Worm (Caenorhabditis elegans) whole organism, L3 larva: ENCODE measurements around the gene M03C11.1.

Experiments used
- ZK546.5 ChIP-seq: sonication (generic microtip); optimal IDR thresholded peaks from 2 replicates; lab custom pipeline; 2017; ENCODE audit warnings: missing biosample characterization, missing genetic modification characterization
- aly-2 ChIP-seq: fragments of 150-350 bp; optimal IDR thresholded peaks from 2 replicates; lab custom pipeline; 2014; ENCODE audit warnings: missing biosample characterization, missing genetic modification characterization
- ceh-16 ChIP-seq: sonication (generic microtip); optimal IDR thresholded peaks from 2 replicates; lab custom pipeline; 2017; ENCODE audit warnings: missing biosample characterization, missing genetic modification characterization
- ceh-28 ChIP-seq: fragments of 150-350 bp; optimal IDR thresholded peaks from 2 replicates; lab custom pipeline; 2014; ENCODE audit warnings: missing biosample characterization, missing genetic modification reagents, missing genetic modification characterization
- ceh-82 ChIP-seq: fragments of 150-350 bp; optimal IDR thresholded peaks from 2 replicates; lab custom pipeline; 2014; ENCODE audit warnings: missing biosample characterization, missing genetic modification characterization
- daf-12 ChIP-seq: fragments of 150-350 bp; optimal IDR thresholded peaks from 2 replicates; lab custom pipeline; 2014; ENCODE audit warnings: missing biosample characterization, missing genetic modification reagents, missing genetic modification characterization
- egl-27 ChIP-seq: sonication (generic microtip); optimal IDR thresholded peaks from 4 replicates; lab custom pipeline; 2017; ENCODE audit warnings: missing biosample characterization, missing genetic modification reagents, missing genetic modification characterization
- elt-1 ChIP-seq: fragments of 150-350 bp; optimal IDR thresholded peaks from 2 replicates; lab custom pipeline; 2014; ENCODE audit warnings: missing biosample characterization, missing genetic modification characterization
- elt-2 ChIP-seq: sonication (generic microtip); optimal IDR thresholded peaks from 2 replicates; lab custom pipeline; 2016; ENCODE audit warnings: missing genetic modification reagents, mild to moderate bottlenecking, missing genetic modification characterization, missing compliant biosample characterization
- elt-3 ChIP-seq, 3 experiments: fragments of 150-350 bp in 1 of 3; sonication (generic microtip) in 2 of 3; optimal IDR thresholded peaks; 2 replicates in 2 of 3; 4 replicates in 1 of 3; lab custom pipeline; 2014 to 2017; ENCODE audit warnings: missing biosample characterization in 3 of 3, missing genetic modification characterization in 3 of 3
- eor-1 ChIP-seq, 2 experiments: fragments of 150-350 bp; optimal IDR thresholded peaks; 2 replicates each; lab custom pipeline; 2014 to 2018; ENCODE audit warnings: missing biosample characterization in 2 of 2, missing genetic modification characterization in 2 of 2
- fkh-10 ChIP-seq: sonication (generic microtip); optimal IDR thresholded peaks from 2 replicates; lab custom pipeline; 2017; ENCODE audit warnings: missing biosample characterization, missing genetic modification reagents, missing genetic modification characterization
- fkh-2 ChIP-seq: fragments of 150-350 bp; optimal IDR thresholded peaks from 2 replicates; lab custom pipeline; 2014; ENCODE audit warnings: missing biosample characterization, missing genetic modification reagents, missing genetic modification characterization
- fos-1 ChIP-seq: fragments of 150-350 bp; optimal IDR thresholded peaks from 2 replicates; lab custom pipeline; 2014; ENCODE audit warnings: missing biosample characterization, missing genetic modification characterization
- hmg-11 ChIP-seq: sonication (generic microtip); optimal IDR thresholded peaks from 2 replicates; lab custom pipeline; 2016; ENCODE audit warnings: missing genetic modification characterization, missing compliant biosample characterization
- lin-15B ChIP-seq: fragments of 150-350 bp; optimal IDR thresholded peaks from 2 replicates; lab custom pipeline; 2014; ENCODE audit warnings: missing biosample characterization, missing genetic modification characterization
- lin-39 ChIP-seq: fragments of 150-350 bp; optimal IDR thresholded peaks from 2 replicates; lab custom pipeline; 2018; ENCODE audit warnings: missing biosample characterization, missing genetic modification reagents, missing genetic modification characterization
- lsy-12 ChIP-seq: sonication (generic microtip); optimal IDR thresholded peaks from 2 replicates; lab custom pipeline; 2016; ENCODE audit warnings: mild to moderate bottlenecking, missing genetic modification characterization, missing compliant biosample characterization
- mdl-1 ChIP-seq: fragments of 150-350 bp; optimal IDR thresholded peaks from 2 replicates; lab custom pipeline; 2014; ENCODE audit warnings: missing biosample characterization, missing genetic modification characterization
- mml-1 ChIP-seq: fragments of 150-350 bp; sonication (generic microtip); optimal IDR thresholded peaks from 3 replicates; lab custom pipeline; 2014; ENCODE audit warnings: missing biosample characterization, missing genetic modification characterization
- nfya-1 ChIP-seq: sonication (generic microtip); optimal IDR thresholded peaks from 2 replicates; lab custom pipeline; 2017; ENCODE audit warnings: missing genetic modification characterization, mild to moderate bottlenecking, missing compliant biosample characterization, antibody characterized with exemption, moderate library complexity; ENCODE audit not compliant: insufficient read depth
- nhr-11 ChIP-seq: fragments of 150-350 bp; optimal IDR thresholded peaks from 2 replicates; lab custom pipeline; 2014; ENCODE audit warnings: missing biosample characterization, missing genetic modification characterization
- nhr-12 ChIP-seq: fragments of 150-350 bp; optimal IDR thresholded peaks from 2 replicates; lab custom pipeline; 2014; ENCODE audit warnings: missing biosample characterization, missing genetic modification characterization
- nhr-237 ChIP-seq: fragments of 150-350 bp; optimal IDR thresholded peaks from 2 replicates; lab custom pipeline; 2014; ENCODE audit warnings: missing biosample characterization, missing genetic modification characterization
- nhr-25 ChIP-seq: sonication (generic microtip); optimal IDR thresholded peaks from 2 replicates; lab custom pipeline; 2017; ENCODE audit warnings: missing biosample characterization, missing genetic modification characterization
- nhr-43 ChIP-seq: sonication (generic microtip); optimal IDR thresholded peaks from 2 replicates; lab custom pipeline; 2016; ENCODE audit warnings: mild to moderate bottlenecking, missing genetic modification characterization, missing compliant biosample characterization; ENCODE audit not compliant: poor library complexity, severe bottlenecking
- nhr-67 ChIP-seq: fragments of 150-350 bp; optimal IDR thresholded peaks from 2 replicates; lab custom pipeline; 2014; ENCODE audit warnings: missing biosample characterization, missing genetic modification characterization
- nhr-77 ChIP-seq: fragments of 150-350 bp; optimal IDR thresholded peaks from 2 replicates; lab custom pipeline; 2014; ENCODE audit warnings: missing biosample characterization, missing genetic modification characterization
- pha-4 ChIP-seq: fragments of 150-350 bp; optimal IDR thresholded peaks from 2 replicates; lab custom pipeline; 2014; ENCODE audit warnings: missing biosample characterization, missing genetic modification reagents, missing genetic modification characterization
- pqm-1 ChIP-seq: fragments of 150-350 bp; optimal IDR thresholded peaks from 2 replicates; lab custom pipeline; 2017; ENCODE audit warnings: missing biosample characterization, missing genetic modification characterization, inconsistent platforms
- sea-2 ChIP-seq: fragments of 150-350 bp; sonication (generic microtip); optimal IDR thresholded peaks from 4 replicates; lab custom pipeline; 2014; ENCODE audit warnings: missing biosample characterization, missing genetic modification reagents, missing genetic modification characterization
- snpc-4 ChIP-seq: fragments of 150-350 bp; optimal IDR thresholded peaks from 2 replicates; lab custom pipeline; 2014; ENCODE audit warnings: missing biosample characterization, missing genetic modification characterization
- tbx-2 ChIP-seq: sonication (generic microtip); optimal IDR thresholded peaks from 2 replicates; lab custom pipeline; 2016; ENCODE audit warnings: mild to moderate bottlenecking, missing genetic modification characterization, missing compliant biosample characterization
- unc-39 ChIP-seq: sonication (generic microtip); optimal IDR thresholded peaks from 4 replicates; lab custom pipeline; 2017; ENCODE audit warnings: missing biosample characterization, missing genetic modification characterization
- zag-1 ChIP-seq: fragments of 150-350 bp; optimal IDR thresholded peaks from 2 replicates; lab custom pipeline; 2014; ENCODE audit warnings: missing biosample characterization, missing genetic modification characterization
- ztf-11 ChIP-seq: fragments of 150-350 bp; optimal IDR thresholded peaks from 2 replicates; lab custom pipeline; 2014; ENCODE audit warnings: missing biosample characterization, missing genetic modification characterization

Gene M03C11.1

ce11 chrIII:10407198-10407663 is 11.3 kb upstream of the M03C11.1 start, which contains the start of gene hat-1 (continued):
- TF ChIP-seq nhr-43 (tag; lab: Kevin White, UChicago) (peak; percentile 97), nhr-67 (tag; lab: Kevin White, UChicago) (no peak), lin-39 (tag; lab: Kevin White, UChicago) (peak; percentile 90), nhr-237 (tag; lab: Kevin White, UChicago) (no peak), daf-12 (tag; lab: Kevin White, UChicago) (peak; percentile 56), lin-15B (tag; lab: Kevin White, UChicago) (peak; percentile 98), elt-3 (tag; optimal IDR thresholded peaks at IDR 0.05; lab: Kevin White, UChicago) (no peak), mml-1 (tag; lab: Kevin White, UChicago) (no peak), mdl-1 (peak; percentile 46), pqm-1 (peak; percentile 72), ceh-16 (no peak), egl-27 (tag; lab: Kevin White, UChicago) (peak; percentile 68), elt-1 (tag; lab: Kevin White, UChicago) (peak; percentile 42), fkh-2 (no peak)

DNA sequence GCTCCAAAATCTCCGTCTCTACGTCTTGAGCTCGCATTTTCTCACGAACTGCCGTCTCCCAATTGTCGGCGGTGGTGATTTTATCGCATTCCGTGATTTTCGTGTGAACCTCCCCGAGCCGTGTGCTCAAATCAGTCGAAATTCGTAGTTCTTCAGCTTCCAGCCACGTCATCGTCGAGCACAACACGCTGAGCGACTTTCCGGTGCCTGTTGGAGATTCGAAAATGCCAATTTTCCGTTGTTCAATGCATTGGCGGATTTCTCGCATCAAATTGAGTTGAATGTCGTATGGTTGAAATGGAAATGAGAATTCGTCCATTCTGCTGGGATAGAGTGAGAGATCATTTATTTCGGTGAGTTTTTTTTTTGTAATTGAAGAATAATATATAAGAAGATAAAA is 9.0 kb upstream of the M03C11.1 start, which contains the start of the genes M03C11.3 and chl-1:
TSS of gene M03C11.3 (plus strand) at position 153 of the 400 bp plus-strand sequence.
TSS of gene chl-1 (minus strand) at position 323 of the 400 bp plus-strand sequence.
- no peak for TF ChIP-seq elt-2
- no peak for TF ChIP-seq nhr-237 (tag; lab: Kevin White, UChicago)
- TF ChIP-seq nhr-12 (tag; lab: Kevin White, UChicago) = no peak
- no peak for TF ChIP-seq aly-2 (tag; lab: Kevin White, UChicago)
- no peak for TF ChIP-seq fkh-10
- TF ChIP-seq lin-15B (tag; lab: Kevin White, UChicago) = no peak
- no peak for TF ChIP-seq ceh-28 (tag; lab: Kevin White, UChicago)
- no peak for TF ChIP-seq egl-27 (tag; lab: Kevin White, UChicago)
- no peak for TF ChIP-seq nfya-1 (tag; lab: Kevin White, UChicago)
- no peak for TF ChIP-seq ceh-82 (tag; lab: Kevin White, UChicago)
- no peak for TF ChIP-seq ztf-11 (tag; lab: Kevin White, UChicago)
- no peak for TF ChIP-seq unc-39 (tag; lab: Kevin White, UChicago)
- no peak for TF ChIP-seq fos-1 (tag; lab: Kevin White, UChicago)
- TF ChIP-seq sea-2 (GFP tag; lab: Kevin White, UChicago) = no peak
- TF ChIP-seq nhr-43 (tag; lab: Kevin White, UChicago) = no peak
- TF ChIP-seq pha-4 (tag; lab: Kevin White, UChicago) = no peak
- no peak for TF ChIP-seq fkh-2
- TF ChIP-seq ceh-16 = no peak
- no peak for TF ChIP-seq eor-1 (tag; optimal IDR thresholded peaks at IDR 0.05; lab: Kevin White, UChicago)
- no peak for TF ChIP-seq nhr-25 (tag; lab: Kevin White, UChicago)

DNA sequence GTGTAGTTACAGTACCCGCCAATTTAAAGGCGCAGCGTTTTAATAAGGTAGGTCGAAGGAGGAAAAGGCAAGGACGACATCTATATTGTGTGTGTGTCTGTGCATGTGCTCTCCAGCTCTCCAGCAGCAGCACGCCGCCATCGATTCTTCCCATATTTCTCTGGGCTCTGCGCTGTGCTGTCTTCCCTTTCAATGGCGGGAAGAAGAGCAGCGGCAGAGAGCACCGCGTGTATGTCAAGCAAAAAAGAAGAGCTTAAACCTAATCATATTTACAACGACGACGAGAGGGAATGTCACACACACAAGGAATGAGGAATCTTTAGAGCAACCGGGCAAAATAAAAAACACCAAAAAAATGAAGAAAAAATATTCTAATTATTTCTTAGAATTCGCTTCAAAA is 3.0 kb upstream of the M03C11.1 start:
- no peak for TF ChIP-seq pha-4 (tag; lab: Kevin White, UChicago)
- no peak for TF ChIP-seq sea-2 (GFP tag; lab: Kevin White, UChicago)
- TF ChIP-seq hmg-11 (tag; lab: Kevin White, UChicago) = peak; percentile 56
- no peak for TF ChIP-seq fos-1 (tag; lab: Kevin White, UChicago)
- peak; percentile 33 for TF ChIP-seq lin-15B (tag; lab: Kevin White, UChicago)
- TF ChIP-seq ceh-16 = no peak
- peak; percentile 59 for TF ChIP-seq nfya-1 (tag; lab: Kevin White, UChicago)
- TF ChIP-seq nhr-11 = no peak
- no peak for TF ChIP-seq ztf-11 (tag; lab: Kevin White, UChicago)
- TF ChIP-seq ceh-82 (tag; lab: Kevin White, UChicago) = no peak
- TF ChIP-seq nhr-77 (tag; lab: Kevin White, UChicago) = no peak
- no peak for TF ChIP-seq elt-2
- TF ChIP-seq zag-1 (tag; lab: Kevin White, UChicago) = no peak
- no peak for TF ChIP-seq daf-12 (tag; lab: Kevin White, UChicago)
- TF ChIP-seq ZK546.5 = no peak
- no peak for TF ChIP-seq egl-27 (tag; lab: Kevin White, UChicago)
- TF ChIP-seq nhr-12 (tag; lab: Kevin White, UChicago) = no peak
- peak; percentile 35 for TF ChIP-seq fkh-10
- no peak for TF ChIP-seq tbx-2 (tag; lab: Kevin White, UChicago)
- no peak for TF ChIP-seq snpc-4 (tag; lab: Kevin White, UChicago)
- no peak for TF ChIP-seq lsy-12
- no peak for TF ChIP-seq fkh-2
- TF ChIP-seq, all 47 proteins: peak for 4
